Fruit fly (Drosophila melanogaster) whole organism, adult: ENCODE results near the gene Cpr62Ba.

Experiments used
- CG11617 ChIP-seq: fragments of 200-800 bp; sonication (Bioruptor generic); optimal IDR thresholded peaks from 2 replicates; lab custom pipeline; 2017; ENCODE audit warnings: mild to moderate bottlenecking, missing biosample characterization, missing genetic modification reagents, missing genetic modification characterization
- CG12768 ChIP-seq: fragments of 200-800 bp; sonication (Bioruptor generic); optimal IDR thresholded peaks from 2 replicates; lab custom pipeline; 2017; ENCODE audit warnings: missing biosample characterization, missing genetic modification characterization, mild to moderate bottlenecking, moderate library complexity, missing genetic modification reagents
- CG14711 ChIP-seq: fragments of 200-800 bp; sonication (Bioruptor generic); optimal IDR thresholded peaks from 2 replicates; lab custom pipeline; 2018; ENCODE audit warnings: missing biosample characterization, mild to moderate bottlenecking, missing genetic modification characterization, moderate library complexity
- CG1620 ChIP-seq: fragments of 200-800 bp; sonication (Bioruptor generic); optimal IDR thresholded peaks from 2 replicates; lab custom pipeline; 2016; ENCODE audit warnings: missing biosample characterization, missing genetic modification characterization
- CG33017 ChIP-seq: fragments of 200-800 bp; sonication (Bioruptor generic); optimal IDR thresholded peaks from 2 replicates; lab custom pipeline; 2018; ENCODE audit warnings: missing biosample characterization, mild to moderate bottlenecking, missing genetic modification characterization, moderate library complexity
- CG5204 ChIP-seq: fragments of 200-800 bp; sonication (Bioruptor generic); optimal IDR thresholded peaks from 2 replicates; lab custom pipeline; 2016; ENCODE audit warnings: missing biosample characterization, missing genetic modification characterization
- CG7045 ChIP-seq: fragments of 200-800 bp; sonication (Bioruptor generic); optimal IDR thresholded peaks from 2 replicates; lab custom pipeline; 2017; ENCODE audit warnings: missing biosample characterization, mild to moderate bottlenecking, missing genetic modification characterization
- CG7101 ChIP-seq: fragments of 200-800 bp; sonication (Bioruptor generic); optimal IDR thresholded peaks from 2 replicates; lab custom pipeline; 2018; ENCODE audit warnings: missing biosample characterization, mild to moderate bottlenecking, missing genetic modification characterization, moderate library complexity
- Clk ChIP-seq: fragments of 200-800 bp; sonication (Bioruptor generic); optimal IDR thresholded peaks from 2 replicates; lab custom pipeline; 2017; ENCODE audit warnings: missing biosample characterization, missing genetic modification characterization
- Crg-1 ChIP-seq: fragments of 200-800 bp; sonication (Bioruptor generic); optimal IDR thresholded peaks from 2 replicates; lab custom pipeline; 2016; ENCODE audit warnings: missing biosample characterization, missing genetic modification characterization
- Hr96 ChIP-seq: fragments of 200-800 bp; sonication (Bioruptor generic); optimal IDR thresholded peaks from 2 replicates; lab custom pipeline; 2016; ENCODE audit warnings: missing biosample characterization, missing genetic modification characterization
- Mnt ChIP-seq: fragments of 200-800 bp; sonication (Bioruptor generic); optimal IDR thresholded peaks from 2 replicates; lab custom pipeline; 2016; ENCODE audit warnings: missing biosample characterization, mild to moderate bottlenecking, missing genetic modification characterization
- bab1 ChIP-seq: fragments of 200-800 bp; sonication (Bioruptor generic); optimal IDR thresholded peaks from 3 replicates; lab custom pipeline; 2019; ENCODE audit warnings: missing biosample characterization, mild to moderate bottlenecking, missing genetic modification characterization, moderate library complexity
- cic ChIP-seq: fragments of 200-800 bp; sonication (Bioruptor generic); optimal IDR thresholded peaks from 2 replicates; lab custom pipeline; 2017; ENCODE audit warnings: missing biosample characterization, mild to moderate bottlenecking, missing genetic modification characterization, moderate library complexity
- cnc ChIP-seq, 2 experiments: fragments of >200 bp; optimal IDR thresholded peaks; 2 replicates each; lab custom pipeline; 2017
- kay ChIP-seq: fragments of 200-800 bp; sonication (Bioruptor generic); peaks from one replicate; lab custom pipeline; 2016; ENCODE audit warnings: missing biosample characterization, missing genetic modification characterization, borderline replicate concordance
- ovo ChIP-seq: fragments of 200-800 bp; sonication (Bioruptor generic); optimal IDR thresholded peaks from 2 replicates; lab custom pipeline; 2016; ENCODE audit warnings: missing biosample characterization, missing genetic modification characterization
- pad ChIP-seq: fragments of 200-800 bp; sonication (Bioruptor generic); optimal IDR thresholded peaks from 3 replicates; lab custom pipeline; 2017; ENCODE audit warnings: missing biosample characterization, missing genetic modification characterization, mild to moderate bottlenecking, moderate library complexity, missing genetic modification reagents
- tj ChIP-seq: fragments of 200-800 bp; sonication (Bioruptor generic); optimal IDR thresholded peaks from 3 replicates; lab custom pipeline; 2017; ENCODE audit warnings: missing biosample characterization, mild to moderate bottlenecking, missing genetic modification characterization, moderate library complexity
- toe ChIP-seq: fragments of 200-800 bp; sonication (Bioruptor generic); optimal IDR thresholded peaks from 2 replicates; lab custom pipeline; 2016; ENCODE audit warnings: missing biosample characterization, missing genetic modification characterization

Cpr62Ba gene

DNA sequence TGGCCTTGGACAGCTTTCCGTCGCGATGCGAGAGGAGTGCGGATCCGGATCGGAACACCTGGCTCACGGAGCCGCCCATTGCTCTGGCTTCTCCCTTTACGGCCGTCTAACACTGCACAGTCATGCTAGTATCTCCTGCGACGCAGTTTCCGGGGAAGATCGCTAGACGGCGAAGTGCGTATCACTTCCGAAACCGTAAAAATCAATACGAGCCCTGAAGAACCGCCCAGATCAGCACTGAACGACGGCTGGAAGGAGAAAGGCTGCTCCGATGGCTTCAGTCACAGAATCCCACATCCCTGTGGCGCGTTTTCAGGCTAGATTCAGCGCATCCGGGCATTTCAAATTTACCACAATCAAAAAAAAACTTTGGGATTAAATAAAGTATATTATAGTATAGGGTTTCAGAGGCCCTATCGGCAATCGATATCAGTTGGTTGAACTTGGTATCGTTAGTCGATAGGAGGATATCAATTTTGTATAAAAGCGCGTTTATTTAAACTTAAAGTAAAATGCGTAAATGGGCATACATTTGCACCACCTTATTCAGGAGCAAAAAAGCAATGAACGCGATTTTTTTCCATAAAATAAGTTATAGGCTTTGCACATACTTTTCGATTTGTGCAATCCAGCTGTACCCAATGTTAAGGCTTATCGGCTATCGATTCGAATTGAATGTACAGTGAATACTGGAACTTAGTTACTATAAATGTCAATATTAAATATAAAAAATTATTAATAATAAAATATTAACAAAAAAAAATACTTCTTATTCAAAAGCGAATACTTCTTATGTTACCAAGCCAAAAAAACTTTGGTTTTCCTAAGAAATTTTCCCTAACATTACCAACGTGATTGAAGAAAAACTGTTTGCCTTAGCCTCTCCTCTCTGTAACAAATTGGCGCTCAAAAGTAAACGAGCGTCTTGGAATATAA lies 56.6 kb downstream of the Cpr62Ba start, which contains the start of the genes CG13933 and PolD2:
TSS of gene CG13933 (minus strand) at position 435 of the 936 bp plus-strand sequence.
TSS of gene PolD2 (plus strand) at position 921 of the 936 bp plus-strand sequence.
- peak; percentile 50 for TF ChIP-seq Mnt
- peak; percentile 70 for TF ChIP-seq tj (GFP tag; lab: Kevin White, UChicago)
- TF ChIP-seq CG7045 (GFP tag; lab: Kevin White, UChicago): peak; percentile 72
- TF ChIP-seq CG14711 (tag; lab: Kevin White, UChicago): peak; percentile 89
- TF ChIP-seq Clk: no peak
- peak; percentile 93 for TF ChIP-seq CG11617
- peak; percentile 65 for TF ChIP-seq ovo (GFP tag; lab: Kevin White, UChicago)
- TF ChIP-seq Crg-1: peak; percentile 89
- peak in 1 of 2 experiments; percentile 43 for TF ChIP-seq cnc (optimal IDR thresholded peaks at IDR 0.05; lab: Kevin White, UChicago)
- peak; percentile 97 for TF ChIP-seq CG7101
- TF ChIP-seq CG12768 (GFP tag; lab: Kevin White, UChicago): peak; percentile 60
- peak; percentile 79 for TF ChIP-seq CG1620 (GFP tag; lab: Kevin White, UChicago)
- TF ChIP-seq CG5204 (GFP tag; lab: Kevin White, UChicago): peak; percentile 70
- TF ChIP-seq cic (GFP tag; lab: Kevin White, UChicago): peak; percentile 42
- no peak for TF ChIP-seq toe (GFP tag; lab: Kevin White, UChicago)
- peak; percentile 82 for TF ChIP-seq bab1 (GFP tag; lab: Kevin White, UChicago)
- peak; percentile 61 for TF ChIP-seq Hr96
- peak; percentile 55 for TF ChIP-seq pad (GFP tag; lab: Kevin White, UChicago)
- TF ChIP-seq CG33017 (tag; lab: Kevin White, UChicago): peak; percentile 97
- TF ChIP-seq kay (GFP tag; lab: Kevin White, UChicago): no peak
